Worm (Caenorhabditis elegans): ENCODE measurements around the gene C05G5.2.

C05G5.2 gene

ce11 chrX:14708176-14708642 is 38.9 kb upstream of the C05G5.2 start (continued):
- TF ChIP-seq ama-1 (optimal IDR thresholded peaks at IDR 0.05) (no peak), ama-1 (GFP tag; optimal IDR thresholded peaks at IDR 0.05) (no peak), ZK185.1 (tag; optimal IDR thresholded peaks at IDR 0.05; ENCODE audit: poor library complexity, severe bottlenecking) (peak; percentile 53), C06A6.2 (GFP tag; conservative IDR thresholded peaks at IDR 0.05) (peak; percentile 89), ztf-18 (tag; optimal IDR thresholded peaks at IDR 0.05) (peak; percentile 62), zfh-2 (GFP tag; conservative IDR thresholded peaks at IDR 0.05) (peak; percentile 100), pha-4 (tag; optimal IDR thresholded peaks at IDR 0.05) (no peak), mcd-1 (GFP tag; IDR thresholded peaks at IDR 0.05) (peak; percentile 98), aptf-2 (GFP tag; conservative IDR thresholded peaks at IDR 0.05) (no peak), T07F8.4 (tag; optimal IDR thresholded peaks at IDR 0.05) (peak; percentile 27), snpc-4 (GFP tag; optimal IDR thresholded peaks at IDR 0.05) (peak; percentile 65), snpc-4 (tag; optimal IDR thresholded peaks at IDR 0.05) (peak; percentile 64 to 81 (median 72)), repo-1 (tag; optimal IDR thresholded peaks at IDR 0.05) (peak; percentile 54), let-607 (tag; optimal IDR thresholded peaks at IDR 0.05) (peak; percentile 33 to 71), mel-28 (tag; optimal IDR thresholded peaks at IDR 0.05; ENCODE audit: borderline replicate concordance) (no peak), chd-7 (tag; optimal IDR thresholded peaks at IDR 0.05) (peak; percentile 83), tbp1 (GFP tag; optimal IDR thresholded peaks at IDR 0.05) (peak; percentile 51), lag-1 (GFP tag; IDR thresholded peaks at IDR 0.05) (no peak), sptf-2 (GFP tag; optimal IDR thresholded peaks at IDR 0.05) (no peak), egrh-3 (GFP tag; IDR thresholded peaks at IDR 0.05) (peak; percentile 98), F52B5.7 (tag; optimal IDR thresholded peaks at IDR 0.05) (peak; percentile 85), somi-1 (GFP tag; optimal IDR thresholded peaks at IDR 0.05) (peak; percentile 89), K11D2.4 (GFP tag; IDR thresholded peaks at IDR 0.05) (peak; percentile 87), snpc-3.4 (tag; optimal IDR thresholded peaks at IDR 0.05) (no peak), attf-5 (GFP tag; optimal IDR thresholded peaks at IDR 0.05) (peak; percentile 95), athp-1 (tag; optimal IDR thresholded peaks at IDR 0.05) (peak; percentile 85), lin-35 (GFP tag; optimal IDR thresholded peaks at IDR 0.05) (peak in 1 of 3 experiments; percentile 84), die-1 (tag; optimal IDR thresholded peaks at IDR 0.05) (peak; percentile 52), ekl-4 (GFP tag; IDR thresholded peaks at IDR 0.05) (no peak), B0261.1 (tag; optimal IDR thresholded peaks at IDR 0.05) (no peak), F39B2.1 (GFP tag; IDR thresholded peaks at IDR 0.05) (no peak), madf-3 (GFP tag; IDR thresholded peaks at IDR 0.05) (no peak), ztf-6 (GFP tag; IDR thresholded peaks at IDR 0.05) (no peak), ceh-100 (GFP tag; IDR thresholded peaks at IDR 0.05) (peak; percentile 52; the same call in 1 of the 2 replicates), egl-44 (GFP tag; IDR thresholded peaks at IDR 0.05) (peak; percentile 62; the same call in 1 of the 2 replicates), madf-10 (tag; optimal IDR thresholded peaks at IDR 0.05) (peak; percentile 83), rcor-1 (GFP tag; IDR thresholded peaks at IDR 0.05) (peak; percentile 77), madf-6 (GFP tag; IDR thresholded peaks at IDR 0.05) (0 out of 2 replicates have a peak, but pooled peaks have one; percentile 22), Y53F4B.3 (GFP tag; IDR thresholded peaks at IDR 0.05) (no peak), nhr-27 (tag; optimal IDR thresholded peaks at IDR 0.05) (peak; percentile 3), lin-40 (tag; optimal IDR thresholded peaks at IDR 0.05) (peak; percentile 95), sea-2 (GFP tag; IDR thresholded peaks at IDR 0.05) (no peak), ztf-3 (GFP tag; optimal IDR thresholded peaks at IDR 0.05) (no peak), fkh-3 (tag; optimal IDR thresholded peaks at IDR 0.05) (no peak), ets-4 (GFP tag; optimal IDR thresholded peaks at IDR 0.05) (peak; percentile 11), hlh-26 (GFP tag; conservative IDR thresholded peaks at IDR 0.05) (no peak), let-526 (GFP tag; IDR thresholded peaks at IDR 0.05) (peak; percentile 71; the same call in 1 of the 2 replicates), hsf-1 (GFP tag; IDR thresholded peaks at IDR 0.05) (no peak), unc-130 (GFP tag; optimal IDR thresholded peaks at IDR 0.05) (no peak)

All from whole organism, young adult.